Worm (Caenorhabditis elegans) whole organism, L1 larva: ENCODE results near the gene ZK1320.13.

ENCODE experiments used
- C34B4.2 ChIP-seq: sonication (generic microtip); optimal IDR thresholded peaks from 2 replicates; lab custom pipeline; 2017; ENCODE audit warnings: mild to moderate bottlenecking, missing genetic modification characterization, missing compliant biosample characterization
- F16B12.6 ChIP-seq: fragments of 150-350 bp; optimal IDR thresholded peaks from 2 replicates; lab custom pipeline; 2014; ENCODE audit warnings: missing biosample characterization, missing genetic modification characterization
- Y116A8C.19 ChIP-seq: sonication (generic microtip); optimal IDR thresholded peaks from 2 replicates; lab custom pipeline; 2016; ENCODE audit warnings: missing compliant biosample characterization, missing genetic modification characterization, borderline replicate concordance
- aha-1 ChIP-seq: fragments of 150-350 bp; optimal IDR thresholded peaks from 2 replicates; lab custom pipeline; 2014; ENCODE audit warnings: missing biosample characterization, missing genetic modification characterization
- aly-2 ChIP-seq: fragments of 150-350 bp; optimal IDR thresholded peaks from 2 replicates; lab custom pipeline; 2014; ENCODE audit warnings: missing biosample characterization, missing genetic modification characterization
- ama-1 ChIP-seq: fragments of 150-350 bp; optimal IDR thresholded peaks from 2 replicates; lab custom pipeline; 2014
- ceh-8 ChIP-seq: fragments of 200-800 bp; sonication (Bioruptor generic); optimal IDR thresholded peaks from 2 replicates; lab custom pipeline; 2018; ENCODE audit warnings: mild to moderate bottlenecking, missing genetic modification characterization, moderate library complexity, missing compliant biosample characterization
- ceh-82 ChIP-seq, 3 experiments: fragments of 150-350 bp in 1 of 3; sonication (generic microtip) in 2 of 3; optimal IDR thresholded peaks; 2 replicates each; lab custom pipeline; 2014 to 2017; ENCODE audit warnings: missing biosample characterization in 3 of 3, missing genetic modification characterization in 3 of 3
- ceh-88 ChIP-seq: fragments of 200-800 bp; sonication (Bioruptor generic); IDR thresholded peaks from 2 replicates; pipeline ENCODE4 v1.3.6; 2022; ENCODE audit warnings: missing genetic modification characterization, missing compliant biosample characterization
- ceh-90 ChIP-seq: sonication (generic microtip); optimal IDR thresholded peaks from 2 replicates; lab custom pipeline; 2016; ENCODE audit warnings: missing genetic modification characterization, missing compliant biosample characterization
- ces-1 ChIP-seq: fragments of 150-350 bp; optimal IDR thresholded peaks from 2 replicates; lab custom pipeline; 2014; ENCODE audit warnings: missing biosample characterization, missing genetic modification reagents, missing genetic modification characterization
- dsc-1 ChIP-seq: sonication (generic microtip); optimal IDR thresholded peaks from 2 replicates; lab custom pipeline; 2016; ENCODE audit warnings: mild to moderate bottlenecking, missing genetic modification characterization, missing compliant biosample characterization
- efl-1 ChIP-seq, 4 experiments: fragments of 150-350 bp; optimal IDR thresholded peaks in 3 of 4; peaks in 1 of 4; 1 replicate in 1 of 4; 2 replicates in 3 of 4; lab custom pipeline; 2014; ENCODE audit warnings: missing biosample characterization in 2 of 4, missing genetic modification characterization in 2 of 4, missing genetic modification reagents in 2 of 4
- efl-3 ChIP-seq: fragments of 200-800 bp; sonication (Bioruptor generic); optimal IDR thresholded peaks from 2 replicates; lab custom pipeline; 2018; ENCODE audit warnings: mild to moderate bottlenecking, missing genetic modification characterization, missing compliant biosample characterization
- elt-2 ChIP-seq: sonication (generic microtip); optimal IDR thresholded peaks from 2 replicates; lab custom pipeline; 2016; ENCODE audit warnings: missing genetic modification characterization, mild to moderate bottlenecking, inconsistent platforms, missing compliant biosample characterization, missing genetic modification reagents
- elt-3 ChIP-seq, 6 experiments: fragments of 150-350 bp in 1 of 6; sonication (generic microtip); optimal IDR thresholded peaks; 2 replicates each; lab custom pipeline; 2017 to 2018; ENCODE audit warnings: missing biosample characterization in 6 of 6, missing genetic modification characterization in 6 of 6, inconsistent platforms in 1 of 6
- fkh-10 ChIP-seq: sonication (generic microtip); optimal IDR thresholded peaks from 2 replicates; lab custom pipeline; 2017; ENCODE audit warnings: missing biosample characterization, missing genetic modification reagents, missing genetic modification characterization
- fkh-4 ChIP-seq: sonication (generic microtip); optimal IDR thresholded peaks from 2 replicates; lab custom pipeline; 2016; ENCODE audit warnings: missing compliant biosample characterization, missing genetic modification characterization, borderline replicate concordance
- fkh-8 ChIP-seq: sonication (generic microtip); optimal IDR thresholded peaks from 2 replicates; lab custom pipeline; 2016; ENCODE audit warnings: mild to moderate bottlenecking, missing genetic modification characterization, missing compliant biosample characterization
- hlh-17 ChIP-seq: fragments of 200-800 bp; sonication (Bioruptor generic); optimal IDR thresholded peaks from 2 replicates; lab custom pipeline; 2018; ENCODE audit warnings: missing genetic modification characterization, mild to moderate bottlenecking, missing compliant biosample characterization, moderate library complexity, borderline replicate concordance
- hlh-4 ChIP-seq: sonication (generic microtip); optimal IDR thresholded peaks from 2 replicates; lab custom pipeline; 2016; ENCODE audit warnings: mild to moderate bottlenecking, missing genetic modification characterization, missing compliant biosample characterization
- hpl-2 ChIP-seq: fragments of 150-350 bp; optimal IDR thresholded peaks from 2 replicates; lab custom pipeline; 2014; ENCODE audit warnings: missing biosample characterization, missing genetic modification reagents, missing genetic modification characterization
- irx-1 ChIP-seq: sonication (generic microtip); optimal IDR thresholded peaks from 2 replicates; lab custom pipeline; 2016; ENCODE audit warnings: missing genetic modification characterization, missing compliant biosample characterization
- isw-1 ChIP-seq: fragments of 200-800 bp; sonication (Bioruptor generic); IDR thresholded peaks from 2 replicates; pipeline ENCODE4 v1.3.6; 2022; ENCODE audit warnings: missing genetic modification characterization, missing compliant biosample characterization
- jun-1 ChIP-seq: fragments of 150-350 bp; optimal IDR thresholded peaks from 2 replicates; lab custom pipeline; 2014; ENCODE audit warnings: missing biosample characterization, missing genetic modification reagents, missing genetic modification characterization
- lin-13 ChIP-seq: fragments of 150-350 bp; optimal IDR thresholded peaks from 2 replicates; lab custom pipeline; 2014; ENCODE audit warnings: missing biosample characterization, missing genetic modification reagents, missing genetic modification characterization
- lin-15B ChIP-seq: fragments of 150-350 bp; sonication (generic microtip); optimal IDR thresholded peaks from 3 replicates; lab custom pipeline; 2014; ENCODE audit warnings: missing biosample characterization, missing genetic modification characterization
- lin-35 ChIP-seq, 2 experiments: fragments of 150-350 bp; optimal IDR thresholded peaks; 2 replicates each; lab custom pipeline; 2014; ENCODE audit warnings: missing biosample characterization in 2 of 2, missing genetic modification characterization in 2 of 2, missing genetic modification reagents in 2 of 2
- lin-39 ChIP-seq: fragments of 150-350 bp; optimal IDR thresholded peaks from 2 replicates; lab custom pipeline; 2014; ENCODE audit warnings: missing biosample characterization, missing genetic modification reagents, missing genetic modification characterization
- lsy-2 ChIP-seq, 2 experiments: fragments of 150-350 bp; optimal IDR thresholded peaks; 2 replicates each; lab custom pipeline; 2014; ENCODE audit warnings: missing biosample characterization in 2 of 2, missing genetic modification characterization in 2 of 2
- mef-2 ChIP-seq: fragments of 150-350 bp; optimal IDR thresholded peaks from 2 replicates; lab custom pipeline; 2014; ENCODE audit warnings: missing biosample characterization, missing genetic modification characterization
- mep-1 ChIP-seq: fragments of 150-350 bp; optimal IDR thresholded peaks from 2 replicates; lab custom pipeline; 2014; ENCODE audit warnings: missing biosample characterization, missing genetic modification characterization
- nhr-71 ChIP-seq: sonication (generic microtip); optimal IDR thresholded peaks from 2 replicates; lab custom pipeline; 2016; ENCODE audit warnings: mild to moderate bottlenecking, missing genetic modification characterization, moderate library complexity, missing compliant biosample characterization
- nhr-76 ChIP-seq: sonication (generic microtip); optimal IDR thresholded peaks from 2 replicates; lab custom pipeline; 2017; ENCODE audit warnings: missing biosample characterization, missing genetic modification characterization
- nhr-84 ChIP-seq: sonication (generic microtip); optimal IDR thresholded peaks from 2 replicates; lab custom pipeline; 2017; ENCODE audit warnings: missing biosample characterization, missing genetic modification characterization
- rnt-1 ChIP-seq: sonication (generic microtip); optimal IDR thresholded peaks from 2 replicates; lab custom pipeline; 2016; ENCODE audit warnings: mild to moderate bottlenecking, missing genetic modification characterization, moderate library complexity, missing compliant biosample characterization
- skn-1 ChIP-seq: fragments of 150-350 bp; optimal IDR thresholded peaks from 2 replicates; lab custom pipeline; 2014; ENCODE audit warnings: missing biosample characterization, missing genetic modification characterization
- snpc-4 ChIP-seq: fragments of 150-350 bp; optimal IDR thresholded peaks from 2 replicates; lab custom pipeline; 2014; ENCODE audit warnings: missing biosample characterization, missing genetic modification characterization
- snu-23 ChIP-seq: sonication (generic microtip); optimal IDR thresholded peaks from 2 replicates; lab custom pipeline; 2016; ENCODE audit warnings: missing genetic modification characterization, missing compliant biosample characterization
- sox-4 ChIP-seq: sonication (generic microtip); optimal IDR thresholded peaks from 2 replicates; lab custom pipeline; 2016; ENCODE audit warnings: missing genetic modification characterization, missing compliant biosample characterization
- tlp-1 ChIP-seq: fragments of 150-350 bp; optimal IDR thresholded peaks from 2 replicates; lab custom pipeline; 2014; ENCODE audit warnings: missing biosample characterization, missing genetic modification characterization
- unc-130 ChIP-seq: fragments of 150-350 bp; optimal IDR thresholded peaks from 2 replicates; lab custom pipeline; 2017; ENCODE audit warnings: missing biosample characterization, missing genetic modification characterization, inconsistent platforms
- unc-30 ChIP-seq: sonication (generic microtip); optimal IDR thresholded peaks from 2 replicates; lab custom pipeline; 2017; ENCODE audit warnings: missing biosample characterization, missing genetic modification characterization
- unc-62 ChIP-seq: fragments of 150-350 bp; optimal IDR thresholded peaks from 2 replicates; lab custom pipeline; 2014; ENCODE audit warnings: missing biosample characterization, missing genetic modification reagents, missing genetic modification characterization
- unc-86 ChIP-seq: sonication (generic microtip); optimal IDR thresholded peaks from 2 replicates; lab custom pipeline; 2016; ENCODE audit warnings: missing genetic modification characterization, missing compliant biosample characterization
- unc-98 ChIP-seq: fragments of 200-800 bp; sonication (Bioruptor generic); IDR thresholded peaks from 2 replicates; pipeline ENCODE4 v1.3.6; 2022; ENCODE audit warnings: missing genetic modification characterization, missing compliant biosample characterization
- vab-15 ChIP-seq: sonication (generic microtip); optimal IDR thresholded peaks from 2 replicates; lab custom pipeline; 2017; ENCODE audit warnings: missing genotype, mild to moderate bottlenecking, missing genetic modification characterization, missing compliant biosample characterization
- xbp-1 ChIP-seq: sonication (generic microtip); optimal IDR thresholded peaks from 2 replicates; lab custom pipeline; 2016; ENCODE audit warnings: missing genetic modification characterization, missing compliant biosample characterization
- zag-1 ChIP-seq: fragments of 150-350 bp; optimal IDR thresholded peaks from 2 replicates; lab custom pipeline; 2014; ENCODE audit warnings: missing biosample characterization, missing genetic modification characterization
- zip-4 ChIP-seq: fragments of 200-800 bp; sonication (Bioruptor generic); optimal IDR thresholded peaks from 2 replicates; lab custom pipeline; 2018; ENCODE audit warnings: mild to moderate bottlenecking, missing genetic modification characterization, moderate library complexity, missing compliant biosample characterization
- ztf-11 ChIP-seq, 2 experiments: sonication (generic microtip); optimal IDR thresholded peaks; 2 replicates each; lab custom pipeline; 2016 to 2017; ENCODE audit warnings: missing genetic modification characterization in 2 of 2, missing biosample characterization in 1 of 2, missing compliant biosample characterization in 1 of 2
- ztf-4 ChIP-seq: fragments of 150-350 bp; optimal IDR thresholded peaks from 2 replicates; lab custom pipeline; 2014; ENCODE audit warnings: missing biosample characterization, missing genetic modification characterization

The ZK1320.13 gene

DNA sequence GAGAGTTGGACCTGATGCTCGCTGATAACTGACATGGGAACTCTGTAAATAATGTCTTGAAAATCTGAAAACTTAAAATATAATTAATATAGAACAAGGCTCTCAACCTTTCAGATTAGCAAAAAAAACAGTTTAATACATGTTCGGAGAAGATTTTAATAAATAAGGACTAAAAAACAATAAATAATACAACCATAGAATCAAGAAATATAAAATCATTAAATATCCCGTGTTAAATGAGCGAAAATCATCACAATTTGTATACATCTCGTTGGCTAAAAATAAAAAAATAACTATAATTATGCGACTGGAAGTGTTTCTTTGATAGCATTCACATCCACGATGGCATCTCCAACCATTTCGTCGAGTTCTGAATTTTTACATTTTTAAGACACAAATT is 24.2 kb downstream of the ZK1320.13 start, which contains the start of gene Y53C12A.10:
Gene Y53C12A.10, minus strand, starts transcription at position 101 of the 400 bp plus-strand sequence.
- TF ChIP-seq mef-2 (tag; lab: Kevin White, UChicago) (no peak), mep-1 (tag; lab: Kevin White, UChicago) (no peak)

DNA sequence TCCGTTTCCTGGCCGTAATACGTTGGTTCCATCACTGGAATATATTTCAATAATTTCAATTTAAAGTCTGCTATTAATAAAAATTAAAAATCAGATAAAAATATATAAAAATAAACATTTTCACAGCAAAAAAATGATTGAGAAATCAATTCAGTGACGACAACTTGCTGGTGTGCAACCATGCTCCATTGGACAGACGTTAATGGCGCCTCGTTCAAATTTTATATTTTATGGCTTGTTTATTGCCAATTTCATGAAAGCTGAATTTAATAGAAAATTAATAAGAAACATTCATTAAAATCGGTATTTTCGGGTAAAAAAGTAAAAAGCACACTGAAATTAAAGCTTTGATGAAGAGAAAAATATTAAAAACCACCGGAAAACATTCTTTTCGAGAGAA is 25.6 kb downstream of the ZK1320.13 start, which contains the start of gene Y53C12A.3:
Gene Y53C12A.3, minus strand, starts transcription at position 34 of the 400 bp plus-strand sequence.
- TF ChIP-seq lsy-2 (tag; optimal IDR thresholded peaks at IDR 0.05; lab: Kevin White, UChicago) (peak; percentile 50 to 81), nhr-71 (tag; lab: Kevin White, UChicago) (peak; percentile 44), ceh-8 (GFP tag; lab: Kevin White, UChicago) (no peak), xbp-1 (tag; lab: Kevin White, UChicago) (peak; percentile 43), fkh-4 (tag; lab: Kevin White, UChicago) (no peak), aha-1 (tag; lab: Kevin White, UChicago) (no peak), aly-2 (tag; lab: Kevin White, UChicago) (no peak), lin-13 (no peak), efl-3 (no peak), unc-98 (GFP tag; lab: Robert Waterston, UW) (no peak), snu-23 (GFP tag; lab: Kevin White, UChicago) (peak; percentile 46), jun-1 (no peak), irx-1 (tag; lab: Kevin White, UChicago) (no peak), tlp-1 (tag; lab: Kevin White, UChicago) (no peak), Y116A8C.19 (tag; lab: Kevin White, UChicago) (no peak), ama-1 (lab: Kevin White, UChicago) (no peak), lin-35 (GFP tag; optimal IDR thresholded peaks at IDR 0.05; lab: Kevin White, UChicago) (peak; percentile 91 to 97), ceh-88 (GFP tag; lab: Robert Waterston, UW) (no peak), zip-4 (GFP tag; lab: Kevin White, UChicago) (no peak), dsc-1 (tag; lab: Kevin White, UChicago) (no peak), zag-1 (tag; lab: Kevin White, UChicago) (no peak), ces-1 (GFP tag; lab: Kevin White, UChicago) (no peak), ceh-82 (tag; optimal IDR thresholded peaks at IDR 0.05; lab: Kevin White, UChicago) (peak in 1 of 3 experiments; percentile 40), sox-4 (no peak), lin-15B (no peak), ztf-4 (no peak), vab-15 (tag; lab: Kevin White, UChicago) (no peak), elt-2 (tag; lab: Kevin White, UChicago) (no peak), hlh-17 (GFP tag; lab: Kevin White, UChicago) (no peak), isw-1 (GFP tag; lab: Robert Waterston, UW) (no peak), unc-62 (no peak), unc-86 (tag; lab: Kevin White, UChicago) (no peak), snpc-4 (tag; lab: Kevin White, UChicago) (no peak), lin-39 (tag; lab: Kevin White, UChicago) (no peak), mep-1 (tag; lab: Kevin White, UChicago) (peak; percentile 58), elt-3 (tag; optimal IDR thresholded peaks at IDR 0.05; lab: Kevin White, UChicago) (no peak), nhr-84 (tag; lab: Kevin White, UChicago) (no peak), unc-130 (tag; lab: Kevin White, UChicago) (peak; percentile 34), hlh-4 (no peak), efl-1 (optimal IDR thresholded peaks at IDR 0.05; lab: Kevin White, UChicago) (peak; percentile 85 to 90), efl-1 (GFP tag; optimal IDR thresholded peaks at IDR 0.05 in 1 of 2; lab: Kevin White, UChicago) (peak; percentile 93 to 99), unc-30 (tag; lab: Kevin White, UChicago) (no peak), F16B12.6 (tag; lab: Kevin White, UChicago) (peak; percentile 35), rnt-1 (tag; lab: Kevin White, UChicago) (no peak), skn-1 (peak; percentile 57), fkh-10 (GFP tag; lab: Kevin White, UChicago) (no peak), nhr-76 (tag; lab: Kevin White, UChicago) (no peak), ceh-90 (no peak), ztf-11 (tag; optimal IDR thresholded peaks at IDR 0.05; lab: Kevin White, UChicago) (no peak), hpl-2 (GFP tag; lab: Kevin White, UChicago) (no peak), fkh-8 (tag; lab: Kevin White, UChicago) (no peak), C34B4.2 (no peak)
